Fruit fly (Drosophila melanogaster) whole organism, embryonic: ENCODE results near the gene CG6067.

ENCODE experiments used
- Ada2b ChIP-seq: fragments of 200-800 bp; sonication (Bioruptor generic); IDR thresholded peaks from 2 replicates; pipeline ENCODE4 v1.3.6; 2022; ENCODE audit warnings: missing biosample characterization, missing genetic modification characterization
- Atf-2 ChIP-seq: fragments of 200-800 bp; sonication (Bioruptor generic); optimal IDR thresholded peaks from 2 replicates; lab custom pipeline; 2016; ENCODE audit warnings: missing biosample characterization, missing genetic modification characterization
- Awh ChIP-seq: fragments of 200-800 bp; sonication (Bioruptor generic); IDR thresholded peaks from 2 replicates; pipeline ENCODE4, ENCODE4 v1.3.6; 2022; ENCODE audit warnings: missing biosample characterization, missing genetic modification characterization
- B-H2 ChIP-seq: fragments of 200-800 bp; sonication (Bioruptor generic); optimal IDR thresholded peaks from 2 replicates; lab custom pipeline; 2018; ENCODE audit warnings: missing biosample characterization, mild to moderate bottlenecking, missing genetic modification characterization
- CG10321 ChIP-seq: fragments of 200-800 bp; sonication (Bioruptor generic); IDR thresholded peaks from 2 replicates; pipeline ENCODE4 v1.3.6; 2022; ENCODE audit warnings: missing biosample characterization, missing genetic modification characterization
- CG10959 ChIP-seq: fragments of 200-800 bp; sonication (Bioruptor generic); IDR thresholded peaks from 2 replicates; pipeline ENCODE4 v1.3.6; 2022; ENCODE audit warnings: missing biosample characterization, missing genetic modification characterization
- CG12104 ChIP-seq: fragments of 200-800 bp; sonication (Bioruptor generic); optimal IDR thresholded peaks from 3 replicates; lab custom pipeline; 2016; ENCODE audit warnings: missing biosample characterization, missing genetic modification characterization
- CG1529 ChIP-seq: fragments of 200-800 bp; sonication (Bioruptor generic); optimal IDR thresholded peaks from 3 replicates; lab custom pipeline; 2018; ENCODE audit warnings: missing biosample characterization, missing genetic modification characterization
- CG16779 ChIP-seq: fragments of 200-800 bp; sonication (Bioruptor generic); IDR thresholded peaks from 2 replicates; pipeline ENCODE4 v1.3.6; 2022; ENCODE audit warnings: missing biosample characterization, missing genetic modification characterization
- CG17328 ChIP-seq: fragments of 200-800 bp; sonication (Bioruptor generic); IDR thresholded peaks from 2 replicates; pipeline ENCODE4 v1.3.6; 2022; ENCODE audit warnings: missing biosample characterization, missing genetic modification characterization
- CG17359 ChIP-seq: fragments of 200-800 bp; sonication (Bioruptor generic); optimal IDR thresholded peaks from 3 replicates; lab custom pipeline; 2018; ENCODE audit warnings: missing biosample characterization, mild to moderate bottlenecking, missing genetic modification characterization, moderate library complexity
- CG17385 ChIP-seq: fragments of 200-800 bp; sonication (Bioruptor generic); optimal IDR thresholded peaks from 3 replicates; lab custom pipeline; 2018; ENCODE audit warnings: missing biosample characterization, mild to moderate bottlenecking, missing genetic modification characterization
- CG18476 ChIP-seq: fragments of 200-800 bp; sonication (Bioruptor generic); optimal IDR thresholded peaks from 2 replicates; lab custom pipeline; 2016; ENCODE audit warnings: missing biosample characterization, mild to moderate bottlenecking, missing genetic modification characterization
- CG2678 ChIP-seq: fragments of 200-800 bp; sonication (Bioruptor generic); optimal IDR thresholded peaks from 3 replicates; lab custom pipeline; 2019; ENCODE audit warnings: missing biosample characterization, mild to moderate bottlenecking, missing genetic modification characterization, moderate library complexity
- CG4360 ChIP-seq: fragments of 200-800 bp; sonication (Bioruptor generic); IDR thresholded peaks from 2 replicates; pipeline ENCODE4 v1.3.6; 2022; ENCODE audit warnings: missing biosample characterization, missing genetic modification characterization
- CG4404 ChIP-seq: fragments of 200-800 bp; sonication (Bioruptor generic); IDR thresholded peaks from 2 replicates; pipeline ENCODE4 v1.3.6; 2022; ENCODE audit warnings: missing biosample characterization, missing genetic modification characterization
- CG5953 ChIP-seq: fragments of 200-800 bp; sonication (Bioruptor generic); IDR thresholded peaks from 2 replicates; pipeline ENCODE4 v1.3.6; 2022; ENCODE audit warnings: missing biosample characterization, missing genetic modification characterization
- CG6683 ChIP-seq: fragments of 200-800 bp; sonication (Bioruptor generic); optimal IDR thresholded peaks from 2 replicates; lab custom pipeline; 2017; ENCODE audit warnings: missing biosample characterization, mild to moderate bottlenecking, missing genetic modification characterization, missing genetic modification reagents
- CG6854 ChIP-seq: fragments of 200-800 bp; sonication (Bioruptor generic); optimal IDR thresholded peaks from 3 replicates; lab custom pipeline; 2017; ENCODE audit warnings: missing biosample characterization, mild to moderate bottlenecking, missing genetic modification characterization
- CG7372 ChIP-seq: fragments of 200-800 bp; sonication (Bioruptor generic); IDR thresholded peaks from 2 replicates; pipeline ENCODE4 v1.3.6; 2022; ENCODE audit warnings: missing biosample characterization, missing genetic modification characterization
- CG7839 ChIP-seq: fragments of 200-800 bp; sonication (Bioruptor generic); optimal IDR thresholded peaks from 3 replicates; lab custom pipeline; 2018; ENCODE audit warnings: missing biosample characterization, mild to moderate bottlenecking, missing genetic modification characterization, moderate library complexity
- Doc3 ChIP-seq: fragments of 200-800 bp; sonication (Bioruptor generic); IDR thresholded peaks from 3 replicates; pipeline ENCODE4 v1.3.6; 2022; ENCODE audit warnings: missing biosample characterization, missing genetic modification characterization; ENCODE audit not compliant: partially characterized antibody
- HmgD ChIP-seq: fragments of 200-800 bp; sonication (Bioruptor generic); optimal IDR thresholded peaks from 3 replicates; lab custom pipeline; 2016; ENCODE audit warnings: missing biosample characterization, missing genetic modification characterization
- Hmr ChIP-seq: fragments of 200-800 bp; sonication (Bioruptor generic); optimal IDR thresholded peaks from 3 replicates; lab custom pipeline; 2017; ENCODE audit warnings: mild to moderate bottlenecking, missing biosample characterization, missing genetic modification reagents, missing genetic modification characterization
- Hsf ChIP-seq: fragments of 200-800 bp; sonication (Bioruptor generic); optimal IDR thresholded peaks from 3 replicates; lab custom pipeline; 2016; ENCODE audit warnings: missing biosample characterization, missing genetic modification characterization
- NFAT ChIP-seq: fragments of 200-800 bp; sonication (Bioruptor generic); IDR thresholded peaks from 2 replicates; pipeline ENCODE4 v1.3.6; 2022; ENCODE audit warnings: missing biosample characterization, missing genetic modification characterization
- YL-1 ChIP-seq: fragments of 200-800 bp; sonication (Bioruptor generic); optimal IDR thresholded peaks from 3 replicates; lab custom pipeline; 2017; ENCODE audit warnings: missing biosample characterization, mild to moderate bottlenecking, missing genetic modification characterization
- ab ChIP-seq: fragments of 200-800 bp; sonication (Bioruptor generic); optimal IDR thresholded peaks from 2 replicates; lab custom pipeline; 2016; ENCODE audit warnings: missing biosample characterization, missing genetic modification characterization
- bigmax ChIP-seq: fragments of 200-800 bp; sonication (Bioruptor generic); optimal IDR thresholded peaks from 2 replicates; lab custom pipeline; 2018; ENCODE audit warnings: missing biosample characterization, mild to moderate bottlenecking, missing genetic modification characterization
- br ChIP-seq: fragments of >200 bp; optimal IDR thresholded peaks from 2 replicates; lab custom pipeline; 2017
- dm ChIP-seq: fragments of 200-800 bp; sonication (Bioruptor generic); optimal IDR thresholded peaks from 3 replicates; lab custom pipeline; 2016; ENCODE audit warnings: missing biosample characterization, missing genetic modification characterization
- eve ChIP-seq, 2 experiments: fragments of >200 bp; optimal IDR thresholded peaks; 2 replicates each; lab custom pipeline; 2017; ENCODE audit warnings: missing biosample characterization in 2 of 2, missing genetic modification characterization in 2 of 2
- fu2 ChIP-seq: fragments of 200-800 bp; sonication (Bioruptor generic); optimal IDR thresholded peaks from 2 replicates; lab custom pipeline; 2016; ENCODE audit warnings: missing biosample characterization, missing genetic modification characterization
- grau ChIP-seq: fragments of 200-800 bp; optimal IDR thresholded peaks from 3 replicates; lab custom pipeline; 2019; ENCODE audit warnings: missing biosample characterization, mild to moderate bottlenecking, missing genetic modification characterization, moderate library complexity
- h ChIP-seq: fragments of >200 bp; optimal IDR thresholded peaks from 2 replicates; lab custom pipeline; 2017
- hbn ChIP-seq: fragments of 200-800 bp; sonication (Bioruptor generic); IDR thresholded peaks from 2 replicates; pipeline ENCODE4 v1.3.6; 2022; ENCODE audit warnings: missing biosample characterization, missing genetic modification characterization; ENCODE audit not compliant: partially characterized antibody
- klu ChIP-seq: fragments of 200-800 bp; sonication (Bioruptor generic); IDR thresholded peaks from 2 replicates; pipeline ENCODE4 v1.3.6; 2022; ENCODE audit warnings: missing biosample characterization, missing genetic modification characterization
- mirr ChIP-seq: fragments of 200-800 bp; sonication (Bioruptor generic); optimal IDR thresholded peaks from 3 replicates; lab custom pipeline; 2018; ENCODE audit warnings: missing biosample characterization, mild to moderate bottlenecking, missing genetic modification characterization
- nerfin-2 ChIP-seq: fragments of 200-800 bp; sonication (Bioruptor generic); IDR thresholded peaks from 2 replicates; pipeline ENCODE4 v1.3.6; 2022; ENCODE audit warnings: missing biosample characterization, missing genetic modification characterization; ENCODE audit not compliant: partially characterized antibody
- otp ChIP-seq: fragments of 200-800 bp; sonication (Bioruptor generic); IDR thresholded peaks from 3 replicates; pipeline ENCODE4, ENCODE4 v1.3.6; 2022; ENCODE audit warnings: missing biosample characterization, missing genetic modification characterization
- seq ChIP-seq: fragments of 200-800 bp; sonication (Bioruptor generic); IDR thresholded peaks from 2 replicates; pipeline ENCODE4 v1.3.6; 2022; ENCODE audit warnings: missing biosample characterization, missing genetic modification characterization
- unc-4 ChIP-seq: fragments of 200-800 bp; sonication (Bioruptor generic); IDR thresholded peaks from 2 replicates; pipeline ENCODE4 v1.3.6; 2022; ENCODE audit warnings: missing biosample characterization, missing genetic modification characterization; ENCODE audit not compliant: partially characterized antibody
- yki ChIP-seq: fragments of >200 bp; optimal IDR thresholded peaks from 3 replicates; lab custom pipeline; 2018

CG6067 gene

dm6 chrX:5969860-5970665 lies 14.6 kb downstream of the CG6067 start (continued):
- TF ChIP-seq grau (tag; lab: Kevin White, UChicago) (peak; percentile 45), CG7372 (GFP tag; lab: Robert Waterston, UW) (peak; percentile 6; the same call in 1 of the 2 replicates), Hmr (GFP tag; lab: Kevin White, UChicago) (peak; percentile 53), bigmax (GFP tag; lab: Kevin White, UChicago) (no peak), br (lab: Kevin White, UChicago) (no peak), seq (GFP tag; lab: Robert Waterston, UW) (no peak), h (lab: Kevin White, UChicago) (no peak), CG10321 (no peak), CG16779 (GFP tag; lab: Robert Waterston, UW) (no peak), YL-1 (GFP tag; lab: Kevin White, UChicago) (no peak), nerfin-2 (GFP tag; lab: Robert Waterston, UW) (no peak), CG4360 (GFP tag; lab: Robert Waterston, UW) (peak; percentile 85), CG6854 (GFP tag; lab: Kevin White, UChicago) (no peak), Ada2b (GFP tag; lab: Robert Waterston, UW) (0 out of 2 replicates have a peak, but pooled peaks have one; percentile 9), Hsf (GFP tag; lab: Kevin White, UChicago) (peak; percentile 35), eve (GFP tag; optimal IDR thresholded peaks at IDR 0.05; lab: Kevin White, UChicago) (peak in 1 of 2 experiments; percentile 16), unc-4 (GFP tag; lab: Robert Waterston, UW) (no peak), CG2678 (tag; lab: Kevin White, UChicago) (peak; percentile 65), CG1529 (GFP tag; lab: Kevin White, UChicago) (peak; percentile 13), B-H2 (GFP tag; lab: Kevin White, UChicago) (no peak), CG4404 (peak; percentile 36; the same call in 1 of the 2 replicates), CG10959 (peak; percentile 35; the same call in 1 of the 2 replicates), ab (no peak), CG12104 (peak; percentile 17), dm (GFP tag; lab: Kevin White, UChicago) (no peak), CG6683 (no peak), Doc3 (GFP tag; lab: Robert Waterston, UW) (no peak), NFAT (GFP tag; lab: Robert Waterston, UW) (no peak), Awh (GFP tag; lab: Robert Waterston, UW) (0 out of 2 replicates have a peak, but pooled peaks have one; percentile 11), mirr (GFP tag; lab: Kevin White, UChicago) (no peak), fu2 (GFP tag; lab: Kevin White, UChicago) (no peak), otp (GFP tag; lab: Robert Waterston, UW) (peak; percentile 68), klu (GFP tag; lab: Robert Waterston, UW) (no peak), CG17385 (GFP tag; lab: Kevin White, UChicago) (peak; percentile 28), CG18476 (GFP tag; lab: Kevin White, UChicago) (no peak), CG17359 (tag; lab: Kevin White, UChicago) (peak; percentile 29), CG5953 (no peak), CG7839 (tag; lab: Kevin White, UChicago) (peak; percentile 59), Atf-2 (GFP tag; lab: Kevin White, UChicago) (no peak), hbn (GFP tag; lab: Robert Waterston, UW) (no peak), HmgD (GFP tag; lab: Kevin White, UChicago) (no peak), CG17328 (GFP tag; lab: Robert Waterston, UW) (peak; percentile 56; the same call in 1 of the 2 replicates), yki (lab: Kevin White, UChicago) (no peak)
